Worm (Caenorhabditis elegans) whole organism, L1 larva: ENCODE data around the gene cal-7.

Experiments
- C16A3.4 ChIP-seq: fragments of 150-350 bp; optimal IDR thresholded peaks from 2 replicates; lab custom pipeline; 2014; ENCODE audit warnings: missing biosample characterization, missing genetic modification characterization
- Y116A8C.19 ChIP-seq: sonication (generic microtip); optimal IDR thresholded peaks from 2 replicates; lab custom pipeline; 2016; ENCODE audit warnings: missing compliant biosample characterization, missing genetic modification characterization, borderline replicate concordance
- aly-2 ChIP-seq: fragments of 150-350 bp; optimal IDR thresholded peaks from 2 replicates; lab custom pipeline; 2014; ENCODE audit warnings: missing biosample characterization, missing genetic modification characterization
- ama-1 ChIP-seq: fragments of 150-350 bp; optimal IDR thresholded peaks from 2 replicates; lab custom pipeline; 2014
- blmp-1 ChIP-seq: fragments of 150-350 bp; optimal IDR thresholded peaks from 2 replicates; lab custom pipeline; 2014; ENCODE audit warnings: missing biosample characterization, missing genetic modification characterization
- ceh-82 ChIP-seq, 3 experiments: fragments of 150-350 bp in 1 of 3; sonication (generic microtip) in 2 of 3; optimal IDR thresholded peaks; 2 replicates each; lab custom pipeline; 2014 to 2017; ENCODE audit warnings: missing biosample characterization in 3 of 3, missing genetic modification characterization in 3 of 3
- ceh-88 ChIP-seq: fragments of 200-800 bp; sonication (Bioruptor generic); IDR thresholded peaks from 2 replicates; pipeline ENCODE4 v1.3.6; 2022; ENCODE audit warnings: missing genetic modification characterization, missing compliant biosample characterization
- ceh-90 ChIP-seq: sonication (generic microtip); optimal IDR thresholded peaks from 2 replicates; lab custom pipeline; 2016; ENCODE audit warnings: missing genetic modification characterization, missing compliant biosample characterization
- ces-1 ChIP-seq: fragments of 150-350 bp; optimal IDR thresholded peaks from 2 replicates; lab custom pipeline; 2014; ENCODE audit warnings: missing biosample characterization, missing genetic modification reagents, missing genetic modification characterization
- dpl-1 ChIP-seq, 3 experiments: fragments of 150-350 bp in 2 of 3; sonication (generic microtip) in 1 of 3; optimal IDR thresholded peaks; 2 replicates each; lab custom pipeline; 2014 to 2017; ENCODE audit warnings: missing biosample characterization in 3 of 3, missing genetic modification characterization in 3 of 3, missing genetic modification reagents in 3 of 3
- dsc-1 ChIP-seq: sonication (generic microtip); optimal IDR thresholded peaks from 2 replicates; lab custom pipeline; 2016; ENCODE audit warnings: mild to moderate bottlenecking, missing genetic modification characterization, missing compliant biosample characterization
- efl-1 ChIP-seq, 4 experiments: fragments of 150-350 bp; optimal IDR thresholded peaks in 3 of 4; peaks in 1 of 4; 1 replicate in 1 of 4; 2 replicates in 3 of 4; lab custom pipeline; 2014; ENCODE audit warnings: missing biosample characterization in 2 of 4, missing genetic modification characterization in 2 of 4, missing genetic modification reagents in 2 of 4
- egl-27 ChIP-seq, 2 experiments: fragments of 150-350 bp in 1 of 2; sonication (generic microtip); optimal IDR thresholded peaks; 3 replicates each; lab custom pipeline; 2017 to 2018; ENCODE audit warnings: missing biosample characterization in 2 of 2, missing genetic modification characterization in 2 of 2, missing genetic modification reagents in 2 of 2
- elt-2 ChIP-seq: sonication (generic microtip); optimal IDR thresholded peaks from 2 replicates; lab custom pipeline; 2016; ENCODE audit warnings: missing genetic modification characterization, mild to moderate bottlenecking, inconsistent platforms, missing compliant biosample characterization, missing genetic modification reagents
- ets-5 ChIP-seq: fragments of 200-800 bp; sonication (Bioruptor generic); IDR thresholded peaks from 2 replicates; pipeline ENCODE4 v1.3.6; 2022; ENCODE audit warnings: missing genetic modification characterization, missing compliant biosample characterization
- fkh-4 ChIP-seq: sonication (generic microtip); optimal IDR thresholded peaks from 2 replicates; lab custom pipeline; 2016; ENCODE audit warnings: missing compliant biosample characterization, missing genetic modification characterization, borderline replicate concordance
- fkh-8 ChIP-seq: sonication (generic microtip); optimal IDR thresholded peaks from 2 replicates; lab custom pipeline; 2016; ENCODE audit warnings: mild to moderate bottlenecking, missing genetic modification characterization, missing compliant biosample characterization
- fos-1 ChIP-seq: fragments of 150-350 bp; optimal IDR thresholded peaks from 2 replicates; lab custom pipeline; 2014; ENCODE audit warnings: missing biosample characterization, missing genetic modification characterization
- hlh-17 ChIP-seq: fragments of 200-800 bp; sonication (Bioruptor generic); optimal IDR thresholded peaks from 2 replicates; lab custom pipeline; 2018; ENCODE audit warnings: missing genetic modification characterization, mild to moderate bottlenecking, missing compliant biosample characterization, moderate library complexity, borderline replicate concordance
- irx-1 ChIP-seq: sonication (generic microtip); optimal IDR thresholded peaks from 2 replicates; lab custom pipeline; 2016; ENCODE audit warnings: missing genetic modification characterization, missing compliant biosample characterization
- jun-1 ChIP-seq: fragments of 150-350 bp; optimal IDR thresholded peaks from 2 replicates; lab custom pipeline; 2014; ENCODE audit warnings: missing biosample characterization, missing genetic modification reagents, missing genetic modification characterization
- lin-14 ChIP-seq: fragments of 200-800 bp; sonication (Bioruptor generic); optimal IDR thresholded peaks from 2 replicates; lab custom pipeline; 2018; ENCODE audit warnings: mild to moderate bottlenecking, missing genetic modification characterization, moderate library complexity, missing compliant biosample characterization
- lin-35 ChIP-seq, 2 experiments: fragments of 150-350 bp; optimal IDR thresholded peaks; 2 replicates each; lab custom pipeline; 2014; ENCODE audit warnings: missing biosample characterization in 2 of 2, missing genetic modification characterization in 2 of 2, missing genetic modification reagents in 2 of 2
- lin-39 ChIP-seq: fragments of 150-350 bp; optimal IDR thresholded peaks from 2 replicates; lab custom pipeline; 2014; ENCODE audit warnings: missing biosample characterization, missing genetic modification reagents, missing genetic modification characterization
- lsy-2 ChIP-seq, 2 experiments: fragments of 150-350 bp; optimal IDR thresholded peaks; 2 replicates each; lab custom pipeline; 2014; ENCODE audit warnings: missing biosample characterization in 2 of 2, missing genetic modification characterization in 2 of 2
- mdl-1 ChIP-seq, 2 experiments: fragments of 150-350 bp; optimal IDR thresholded peaks; 2 replicates each; lab custom pipeline; 2014 to 2017; ENCODE audit warnings: missing biosample characterization in 2 of 2, missing genetic modification characterization in 2 of 2, inconsistent platforms in 1 of 2
- mef-2 ChIP-seq: fragments of 150-350 bp; optimal IDR thresholded peaks from 2 replicates; lab custom pipeline; 2014; ENCODE audit warnings: missing biosample characterization, missing genetic modification characterization
- mep-1 ChIP-seq: fragments of 150-350 bp; optimal IDR thresholded peaks from 2 replicates; lab custom pipeline; 2014; ENCODE audit warnings: missing biosample characterization, missing genetic modification characterization
- nhr-11 ChIP-seq: fragments of 150-350 bp; optimal IDR thresholded peaks from 2 replicates; lab custom pipeline; 2014; ENCODE audit warnings: missing biosample characterization, missing genetic modification characterization
- nhr-20 ChIP-seq: sonication (generic microtip); optimal IDR thresholded peaks from 2 replicates; lab custom pipeline; 2016; ENCODE audit warnings: mild to moderate bottlenecking, missing genetic modification characterization, missing compliant biosample characterization
- nhr-237 ChIP-seq: fragments of 150-350 bp; optimal IDR thresholded peaks from 2 replicates; lab custom pipeline; 2014; ENCODE audit warnings: missing biosample characterization, missing genetic modification characterization
- nhr-28 ChIP-seq: fragments of 150-350 bp; optimal IDR thresholded peaks from 2 replicates; lab custom pipeline; 2014; ENCODE audit warnings: missing biosample characterization, missing genetic modification characterization
- nhr-77 ChIP-seq: fragments of 150-350 bp; optimal IDR thresholded peaks from 2 replicates; lab custom pipeline; 2014; ENCODE audit warnings: missing biosample characterization, missing genetic modification characterization
- nhr-84 ChIP-seq: sonication (generic microtip); optimal IDR thresholded peaks from 2 replicates; lab custom pipeline; 2017; ENCODE audit warnings: missing biosample characterization, missing genetic modification characterization
- nhr-85 ChIP-seq: sonication (generic microtip); peaks from one replicate; lab custom pipeline; 2016; ENCODE audit warnings: missing genetic modification characterization, inconsistent platforms, missing compliant biosample characterization
- nhr-90 ChIP-seq: sonication (generic microtip); optimal IDR thresholded peaks from 2 replicates; lab custom pipeline; 2016; ENCODE audit warnings: mild to moderate bottlenecking, missing genetic modification characterization, missing compliant biosample characterization; ENCODE audit not compliant: poor library complexity
- pqm-1 ChIP-seq: sonication (generic microtip); optimal IDR thresholded peaks from 3 replicates; lab custom pipeline; 2017; ENCODE audit warnings: missing biosample characterization, missing genetic modification characterization
- snu-23 ChIP-seq: sonication (generic microtip); optimal IDR thresholded peaks from 2 replicates; lab custom pipeline; 2016; ENCODE audit warnings: missing genetic modification characterization, missing compliant biosample characterization
- sox-4 ChIP-seq: sonication (generic microtip); optimal IDR thresholded peaks from 2 replicates; lab custom pipeline; 2016; ENCODE audit warnings: missing genetic modification characterization, missing compliant biosample characterization
- sup-37 ChIP-seq: fragments of 200-800 bp; sonication (Bioruptor generic); optimal IDR thresholded peaks from 2 replicates; lab custom pipeline; 2018; ENCODE audit warnings: mild to moderate bottlenecking, missing genetic modification characterization, missing compliant biosample characterization
- tbx-2 ChIP-seq: sonication (generic microtip); optimal IDR thresholded peaks from 2 replicates; lab custom pipeline; 2016; ENCODE audit warnings: missing genetic modification characterization, missing compliant biosample characterization
- unc-30 ChIP-seq: sonication (generic microtip); optimal IDR thresholded peaks from 2 replicates; lab custom pipeline; 2017; ENCODE audit warnings: missing biosample characterization, missing genetic modification characterization
- unc-62 ChIP-seq: fragments of 150-350 bp; optimal IDR thresholded peaks from 2 replicates; lab custom pipeline; 2014; ENCODE audit warnings: missing biosample characterization, missing genetic modification reagents, missing genetic modification characterization
- zip-4 ChIP-seq: fragments of 200-800 bp; sonication (Bioruptor generic); optimal IDR thresholded peaks from 2 replicates; lab custom pipeline; 2018; ENCODE audit warnings: mild to moderate bottlenecking, missing genetic modification characterization, moderate library complexity, missing compliant biosample characterization
- ztf-11 ChIP-seq, 2 experiments: sonication (generic microtip); optimal IDR thresholded peaks; 2 replicates each; lab custom pipeline; 2016 to 2017; ENCODE audit warnings: missing genetic modification characterization in 2 of 2, missing biosample characterization in 1 of 2, missing compliant biosample characterization in 1 of 2
- ztf-4 ChIP-seq: fragments of 150-350 bp; optimal IDR thresholded peaks from 2 replicates; lab custom pipeline; 2014; ENCODE audit warnings: missing biosample characterization, missing genetic modification characterization

Gene cal-7

ce11 chrV:9724021-9724671, 9.8 kb upstream of the cal-7 start, which contains the start of gene slcr-46.3 (continued):
- TF ChIP-seq ceh-88 (GFP tag; lab: Robert Waterston, UW) (no peak), Y116A8C.19 (tag; lab: Kevin White, UChicago) (no peak), aly-2 (tag; lab: Kevin White, UChicago) (no peak), lin-35 (GFP tag; optimal IDR thresholded peaks at IDR 0.05; lab: Kevin White, UChicago) (peak in 1 of 2 experiments; percentile 37), blmp-1 (tag; lab: Kevin White, UChicago) (peak; percentile 25), zip-4 (no peak), C16A3.4 (tag; lab: Kevin White, UChicago) (peak; percentile 13), ets-5 (GFP tag; lab: Robert Waterston, UW) (no peak), lin-39 (tag; lab: Kevin White, UChicago) (no peak), pqm-1 (tag; lab: Kevin White, UChicago) (no peak), dpl-1 (GFP tag; optimal IDR thresholded peaks at IDR 0.05; lab: Kevin White, UChicago) (peak in 1 of 3 experiments; percentile 5), egl-27 (tag; optimal IDR thresholded peaks at IDR 0.05; lab: Kevin White, UChicago) (no peak), irx-1 (tag; lab: Kevin White, UChicago) (no peak), nhr-90 (tag; lab: Kevin White, UChicago) (no peak), nhr-20 (no peak), nhr-237 (tag; lab: Kevin White, UChicago) (no peak), ceh-82 (tag; optimal IDR thresholded peaks at IDR 0.05; lab: Kevin White, UChicago) (no peak), unc-30 (tag; lab: Kevin White, UChicago) (no peak), lin-14 (peak; percentile 42), unc-62 (no peak), fkh-8 (tag; lab: Kevin White, UChicago) (no peak), ces-1 (GFP tag; lab: Kevin White, UChicago) (no peak), mep-1 (tag; lab: Kevin White, UChicago) (peak; percentile 7), fos-1 (no peak)

ce11 chrV:9725719-9726118, 8.2 kb upstream of the cal-7 start:
- peak; percentile 21 for TF ChIP-seq elt-2 (tag; lab: Kevin White, UChicago)
- TF ChIP-seq jun-1 = no peak
- no peak for TF ChIP-seq nhr-28 (tag; lab: Kevin White, UChicago)
- TF ChIP-seq lin-35 (GFP tag; optimal IDR thresholded peaks at IDR 0.05; lab: Kevin White, UChicago) = peak in 1 of 2 experiments; percentile 8
- no peak for TF ChIP-seq ceh-90 (tag; lab: Kevin White, UChicago)
- no peak for TF ChIP-seq nhr-85
- TF ChIP-seq pqm-1 (tag; lab: Kevin White, UChicago) = no peak
- no peak for TF ChIP-seq egl-27 (tag; optimal IDR thresholded peaks at IDR 0.05; lab: Kevin White, UChicago)
- TF ChIP-seq, all 84 proteins: peak for 2

- TF ChIP-seq dsc-1 (tag; lab: Kevin White, UChicago) (no peak), snu-23 (GFP tag; lab: Kevin White, UChicago) (peak; percentile 51), dpl-1 (GFP tag; optimal IDR thresholded peaks at IDR 0.05; lab: Kevin White, UChicago) (peak; percentile 52 to 84 (median 75)), elt-2 (tag; lab: Kevin White, UChicago) (peak; percentile 11), fkh-4 (tag; lab: Kevin White, UChicago) (no peak), sup-37 (GFP tag; lab: Kevin White, UChicago) (no peak), tbx-2 (tag; lab: Kevin White, UChicago) (no peak), ztf-11 (tag; optimal IDR thresholded peaks at IDR 0.05; lab: Kevin White, UChicago) (no peak), mdl-1 (tag; optimal IDR thresholded peaks at IDR 0.05; lab: Kevin White, UChicago) (peak in 1 of 2 experiments; percentile 42), nhr-84 (tag; lab: Kevin White, UChicago) (no peak), efl-1 (optimal IDR thresholded peaks at IDR 0.05; lab: Kevin White, UChicago) (peak; percentile 21 to 71), efl-1 (GFP tag; optimal IDR thresholded peaks at IDR 0.05 in 1 of 2; lab: Kevin White, UChicago) (peak; percentile 80 to 97), ztf-4 (tag; lab: Kevin White, UChicago) (peak; percentile 12), nhr-77 (tag; lab: Kevin White, UChicago) (peak; percentile 19), hlh-17 (GFP tag; lab: Kevin White, UChicago) (no peak), unc-30 (tag; lab: Kevin White, UChicago) (no peak), mef-2 (tag; lab: Kevin White, UChicago) (no peak), lsy-2 (tag; optimal IDR thresholded peaks at IDR 0.05; lab: Kevin White, UChicago) (peak; percentile 51 to 88), nhr-85 (peak; percentile 52), lin-35 (GFP tag; optimal IDR thresholded peaks at IDR 0.05; lab: Kevin White, UChicago) (peak; percentile 79 to 89), zip-4 (no peak), aly-2 (tag; lab: Kevin White, UChicago) (no peak), fos-1 (peak; percentile 36), nhr-28 (tag; lab: Kevin White, UChicago) (no peak), sox-4 (tag; lab: Kevin White, UChicago) (no peak), ama-1 (lab: Kevin White, UChicago) (peak; percentile 37), nhr-11 (tag; lab: Kevin White, UChicago) (no peak)
These were observed 4.3 kb upstream of the cal-7 start, which contains the start of the genes aagr-3 and drap-1 for ce11 chrV:9729462-9730162. Gene aagr-3 (minus strand): TSS chrV:9729512. Gene drap-1 (plus strand): TSS chrV:9730106.
